Worm (Caenorhabditis elegans) whole organism, mixed stage, embryonic: Measurements from ENCODE around the gene srx-67.

Experiments
- M03D4.4 ChIP-seq: sonication (generic microtip); optimal IDR thresholded peaks from 2 replicates; lab custom pipeline; 2017; ENCODE audit warnings: mild to moderate bottlenecking, missing genetic modification characterization, missing compliant biosample characterization
- blmp-1 ChIP-seq: fragments of 150-350 bp; optimal IDR thresholded peaks from 2 replicates; lab custom pipeline; 2014; ENCODE audit warnings: missing biosample characterization, missing genetic modification characterization
- ceh-39 ChIP-seq: fragments of 150-350 bp; optimal IDR thresholded peaks from 2 replicates; lab custom pipeline; 2014; ENCODE audit warnings: missing biosample characterization, missing genetic modification characterization
- ceh-43 ChIP-seq: fragments of 200-800 bp; sonication (Bioruptor generic); optimal IDR thresholded peaks from 2 replicates; lab custom pipeline; 2018; ENCODE audit warnings: mild to moderate bottlenecking, missing genetic modification characterization, moderate library complexity, missing compliant biosample characterization
- ceh-83 ChIP-seq: fragments of 200-800 bp; sonication (Bioruptor generic); optimal IDR thresholded peaks from 2 replicates; lab custom pipeline; 2018; ENCODE audit warnings: mild to moderate bottlenecking, missing genetic modification characterization, missing compliant biosample characterization
- ces-1 ChIP-seq: fragments of 150-350 bp; optimal IDR thresholded peaks from 2 replicates; lab custom pipeline; 2014; ENCODE audit warnings: missing biosample characterization, missing genetic modification reagents, missing genetic modification characterization
- cnd-1 ChIP-seq: fragments of 200-800 bp; sonication (Bioruptor generic); optimal IDR thresholded peaks from 2 replicates; lab custom pipeline; 2018; ENCODE audit warnings: mild to moderate bottlenecking, missing genetic modification characterization, missing compliant biosample characterization
- drap-1 ChIP-seq: fragments of 200-800 bp; sonication (Bioruptor generic); optimal IDR thresholded peaks from 3 replicates; lab custom pipeline; 2018; ENCODE audit warnings: mild to moderate bottlenecking, missing genetic modification characterization, missing compliant biosample characterization
- elt-1 ChIP-seq: sonication (generic microtip); optimal IDR thresholded peaks from 2 replicates; lab custom pipeline; 2017; ENCODE audit warnings: missing genetic modification characterization, mild to moderate bottlenecking, missing compliant biosample characterization, antibody characterized with exemption, moderate library complexity, borderline replicate concordance; ENCODE audit not compliant: insufficient read depth
- elt-3 ChIP-seq: fragments of 150-350 bp; optimal IDR thresholded peaks from 2 replicates; lab custom pipeline; 2014; ENCODE audit warnings: missing biosample characterization, missing genetic modification characterization
- flh-1 ChIP-seq: fragments of 200-800 bp; sonication (Bioruptor generic); optimal IDR thresholded peaks from 2 replicates; lab custom pipeline; 2018; ENCODE audit warnings: mild to moderate bottlenecking, missing genetic modification characterization, moderate library complexity, missing compliant biosample characterization
- ham-2 ChIP-seq: fragments of 200-800 bp; sonication (Bioruptor generic); optimal IDR thresholded peaks from 2 replicates; lab custom pipeline; 2018; ENCODE audit warnings: mild to moderate bottlenecking, missing genetic modification characterization, missing compliant biosample characterization
- lin-13 ChIP-seq: fragments of 150-350 bp; optimal IDR thresholded peaks from 2 replicates; lab custom pipeline; 2014; ENCODE audit warnings: missing biosample characterization, missing genetic modification characterization
- lin-32 ChIP-seq: fragments of 200-800 bp; sonication (Bioruptor generic); optimal IDR thresholded peaks from 2 replicates; lab custom pipeline; 2018; ENCODE audit warnings: mild to moderate bottlenecking, missing genetic modification characterization, missing compliant biosample characterization
- lsy-2 ChIP-seq: fragments of 150-350 bp; optimal IDR thresholded peaks from 2 replicates; lab custom pipeline; 2014; ENCODE audit warnings: missing biosample characterization, missing genetic modification characterization
- nhr-12 ChIP-seq: fragments of 150-350 bp; optimal IDR thresholded peaks from 2 replicates; lab custom pipeline; 2014; ENCODE audit warnings: missing biosample characterization, missing genetic modification characterization
- nhr-2 ChIP-seq: fragments of 150-350 bp; optimal IDR thresholded peaks from 2 replicates; lab custom pipeline; 2014; ENCODE audit warnings: missing biosample characterization, missing genetic modification characterization
- nhr-237 ChIP-seq: fragments of 150-350 bp; optimal IDR thresholded peaks from 2 replicates; lab custom pipeline; 2014; ENCODE audit warnings: missing biosample characterization, missing genetic modification characterization
- nhr-76 ChIP-seq: sonication (generic microtip); optimal IDR thresholded peaks from 2 replicates; lab custom pipeline; 2017; ENCODE audit warnings: missing biosample characterization, missing genetic modification characterization
- pha-4 ChIP-seq: fragments of 150-350 bp; optimal IDR thresholded peaks from 2 replicates; lab custom pipeline; 2018; ENCODE audit warnings: missing biosample characterization, missing genetic modification reagents, missing genetic modification characterization
- sem-2 ChIP-seq: fragments of 200-800 bp; sonication (Bioruptor generic); optimal IDR thresholded peaks from 2 replicates; lab custom pipeline; 2018; ENCODE audit warnings: mild to moderate bottlenecking, missing genetic modification characterization, missing compliant biosample characterization
- snpc-4 ChIP-seq: fragments of 150-350 bp; optimal IDR thresholded peaks from 2 replicates; lab custom pipeline; 2014; ENCODE audit warnings: missing biosample characterization, missing genetic modification characterization
- sptf-1 ChIP-seq: sonication (generic microtip); optimal IDR thresholded peaks from 2 replicates; lab custom pipeline; 2017; ENCODE audit warnings: mild to moderate bottlenecking, missing genetic modification characterization, moderate library complexity, missing compliant biosample characterization
- unc-120 ChIP-seq: sonication (generic microtip); optimal IDR thresholded peaks from 2 replicates; lab custom pipeline; 2017; ENCODE audit warnings: missing genetic modification characterization, missing compliant biosample characterization; ENCODE audit not compliant: poor library complexity, severe bottlenecking
- unc-39 ChIP-seq: fragments of 150-350 bp; optimal IDR thresholded peaks from 2 replicates; lab custom pipeline; 2014; ENCODE audit warnings: missing biosample characterization, missing genetic modification characterization
- unc-62 ChIP-seq: fragments of 150-350 bp; optimal IDR thresholded peaks from 2 replicates; lab custom pipeline; 2014; ENCODE audit warnings: missing biosample characterization, missing genetic modification reagents, missing genetic modification characterization
- zip-8 ChIP-seq: fragments of 150-350 bp; optimal IDR thresholded peaks from 2 replicates; lab custom pipeline; 2014; ENCODE audit warnings: missing biosample characterization, missing genetic modification characterization
- ztf-11 ChIP-seq: fragments of 150-350 bp; optimal IDR thresholded peaks from 2 replicates; lab custom pipeline; 2014; ENCODE audit warnings: missing biosample characterization, missing genetic modification characterization

The srx-67 gene

DNA sequence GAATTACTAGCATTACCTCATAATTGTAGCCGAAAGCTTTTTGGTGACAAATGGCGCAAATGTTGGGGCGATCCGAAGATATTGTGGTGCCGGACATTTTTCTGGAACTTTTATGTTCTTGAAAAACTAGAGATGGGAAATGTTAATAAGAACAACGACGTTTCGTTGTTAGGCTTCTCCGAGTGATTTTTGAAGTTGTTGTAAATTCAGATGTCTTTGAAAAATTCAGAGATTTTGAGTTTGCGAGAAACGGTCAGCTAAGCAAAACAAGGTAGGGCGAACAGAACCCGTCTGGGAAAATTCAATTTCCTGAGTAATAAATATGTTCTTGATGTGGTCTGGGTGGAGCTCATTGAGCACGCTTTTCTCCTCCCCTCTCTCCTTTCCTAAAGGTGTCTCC is 30.5 kb upstream of the srx-67 start, which contains the start of gene nhr-124:
Gene nhr-124 (minus strand): TSS at position 101 of the 400 bp plus-strand sequence.
- TF ChIP-seq drap-1 (GFP tag; lab: Kevin White, UChicago) (no peak), sptf-1 (tag; lab: Kevin White, UChicago) (no peak), ham-2 (GFP tag; lab: Kevin White, UChicago) (no peak), blmp-1 (tag; lab: Kevin White, UChicago) (no peak), nhr-12 (no peak), ceh-39 (tag; lab: Kevin White, UChicago) (no peak), cnd-1 (tag; lab: Kevin White, UChicago) (no peak)
- TF ChIP-seq, all 35 proteins: peak for 0

DNA sequence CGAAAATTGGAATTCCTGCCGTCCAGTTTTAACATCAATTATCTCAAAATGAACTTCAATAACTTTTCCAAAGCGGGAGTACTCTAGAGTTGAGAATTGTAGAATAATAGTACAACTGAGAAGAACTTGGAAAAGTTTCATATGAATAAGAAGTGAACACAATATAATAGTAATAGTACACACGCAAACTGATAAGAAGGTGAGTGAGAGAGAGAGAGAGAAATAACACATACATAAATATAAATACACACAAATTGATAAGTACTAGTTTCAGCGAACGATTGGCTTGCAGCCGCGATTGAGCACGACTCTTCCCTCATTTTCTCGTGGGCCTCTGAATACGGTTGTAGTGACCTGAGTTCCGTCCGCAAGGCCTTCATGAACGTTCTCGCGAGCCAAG is 27.5 kb upstream of the srx-67 start, which contains the start of gene C17E7.13:
Gene C17E7.13 (minus strand): TSS at position 176 of the 400 bp plus-strand sequence.
- TF ChIP-seq cnd-1 (tag; lab: Kevin White, UChicago) (no peak), ceh-43 (GFP tag; lab: Kevin White, UChicago) (no peak), nhr-76 (tag; lab: Kevin White, UChicago) (no peak), ham-2 (GFP tag; lab: Kevin White, UChicago) (no peak), unc-62 (GFP tag; lab: Kevin White, UChicago) (no peak), lsy-2 (no peak), sem-2 (GFP tag; lab: Kevin White, UChicago) (no peak), pha-4 (tag; lab: Kevin White, UChicago) (no peak), unc-120 (tag; lab: Kevin White, UChicago) (no peak), blmp-1 (tag; lab: Kevin White, UChicago) (no peak), ceh-83 (GFP tag; lab: Kevin White, UChicago) (no peak), unc-39 (no peak), ceh-39 (tag; lab: Kevin White, UChicago) (no peak), nhr-237 (no peak), nhr-12 (no peak), zip-8 (tag; lab: Kevin White, UChicago) (no peak), snpc-4 (tag; lab: Kevin White, UChicago) (no peak), elt-3 (no peak)

DNA sequence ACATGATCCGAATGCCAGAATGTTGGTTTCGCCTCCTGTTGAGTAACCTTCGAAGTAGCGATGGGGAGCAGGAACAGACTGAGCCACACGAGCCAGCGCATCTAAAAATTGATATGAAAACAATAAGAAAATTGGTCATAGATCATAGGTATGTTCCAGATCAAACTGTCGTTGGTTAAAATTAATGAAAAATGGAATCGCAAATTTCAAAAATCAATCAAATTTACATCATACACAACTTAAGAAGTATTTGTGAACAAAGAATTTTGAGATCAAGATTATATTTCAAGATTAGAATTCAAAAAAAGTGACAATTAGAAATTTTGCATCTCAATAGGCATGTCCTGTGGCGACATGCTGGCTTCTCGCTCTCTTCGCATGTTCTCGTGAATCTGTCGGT is 25.8 kb upstream of the srx-67 start, which contains the start of gene C17E7.9:
Gene C17E7.9 (minus strand): TSS at position 101 of the 400 bp plus-strand sequence.
- TF ChIP-seq nhr-76 (tag; lab: Kevin White, UChicago) = no peak
- no peak for TF ChIP-seq elt-1 (tag; lab: Kevin White, UChicago)
- TF ChIP-seq M03D4.4 (tag; lab: Kevin White, UChicago) = no peak
- no peak for TF ChIP-seq ham-2 (GFP tag; lab: Kevin White, UChicago)
- no peak for TF ChIP-seq unc-39
- no peak for TF ChIP-seq elt-3

DNA sequence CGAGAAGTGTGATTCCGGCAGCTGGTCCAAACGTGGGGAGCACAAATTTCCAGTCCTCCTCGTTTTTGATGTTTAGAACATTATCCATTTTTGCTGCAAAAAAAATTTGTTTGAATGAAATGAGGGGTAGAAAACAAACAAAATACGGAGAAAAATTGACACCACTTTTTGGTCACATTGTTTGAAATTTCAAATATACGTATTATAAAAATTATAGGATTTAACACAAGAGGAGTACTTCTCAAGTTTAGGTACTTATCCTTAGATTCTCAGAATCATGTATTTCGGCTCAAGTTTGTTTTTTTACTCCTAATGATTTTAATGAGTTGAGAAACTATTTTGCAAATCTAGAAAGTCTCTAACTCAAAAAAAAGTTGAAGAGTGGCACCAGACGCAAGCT is 24.7 kb upstream of the srx-67 start, which contains the start of gene C17E7.12:
Gene C17E7.12 (minus strand): TSS at position 101 of the 400 bp plus-strand sequence.
- TF ChIP-seq lin-32 = no peak
- TF ChIP-seq lin-13 (tag; lab: Kevin White, UChicago) = no peak
- no peak for TF ChIP-seq zip-8 (tag; lab: Kevin White, UChicago)
- TF ChIP-seq nhr-237 = no peak
- TF ChIP-seq M03D4.4 (tag; lab: Kevin White, UChicago) = no peak
- TF ChIP-seq ztf-11 (tag; lab: Kevin White, UChicago) = no peak
- no peak for TF ChIP-seq ces-1 (GFP tag; lab: Kevin White, UChicago)
- TF ChIP-seq pha-4 (tag; lab: Kevin White, UChicago) = no peak
- no peak for TF ChIP-seq nhr-2 (tag; lab: Kevin White, UChicago)
- no peak for TF ChIP-seq flh-1 (GFP tag; lab: Kevin White, UChicago)
- TF ChIP-seq elt-3 = no peak
- TF ChIP-seq blmp-1 (tag; lab: Kevin White, UChicago) = no peak
- TF ChIP-seq nhr-12 = no peak
- no peak for TF ChIP-seq drap-1 (GFP tag; lab: Kevin White, UChicago)
- TF ChIP-seq elt-1 (tag; lab: Kevin White, UChicago) = no peak
- TF ChIP-seq, all 35 proteins: peak for 0

DNA sequence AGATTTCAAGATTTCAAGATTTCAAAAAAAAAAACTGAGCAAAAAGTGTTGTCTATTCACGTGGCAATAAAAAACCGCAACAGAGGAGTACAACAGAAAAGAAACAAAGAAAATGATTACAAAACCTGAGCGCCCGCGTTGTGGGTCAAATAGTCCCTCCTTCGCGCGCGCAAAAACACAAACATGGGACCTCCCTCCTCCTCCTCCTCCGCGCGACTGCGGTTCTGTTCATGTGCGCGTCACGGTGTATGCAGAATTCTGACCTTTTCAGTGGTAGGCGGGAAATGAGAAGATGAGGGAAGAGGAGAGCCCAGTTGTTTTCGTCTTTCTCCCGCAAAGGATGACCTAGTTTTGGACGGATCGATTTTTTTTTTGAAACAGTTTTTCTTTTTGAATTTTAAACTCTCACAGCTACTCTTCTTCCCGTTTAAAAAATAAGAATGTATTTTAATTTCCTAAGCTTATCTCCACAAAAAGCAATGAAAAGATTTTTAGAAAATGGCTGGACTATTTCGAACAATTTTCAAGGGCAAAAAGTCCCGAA is 24.1 kb upstream of the srx-67 start, which contains the start of gene C17E7.4:
Gene C17E7.4 (plus strand): TSS at position 494 of the 544 bp plus-strand sequence.
- TF ChIP-seq ces-1 (GFP tag; lab: Kevin White, UChicago) (no peak), zip-8 (tag; lab: Kevin White, UChicago) (no peak), sptf-1 (tag; lab: Kevin White, UChicago) (no peak)
